Fruit fly (Drosophila melanogaster): ENCODE data around the gene IFT57.

Gene IFT57

dm6 chr2L:3538564-3539411 is 8.2 kb downstream of the IFT57 start, which contains the start of gene drm (continued):
- 0 out of 3 replicates have a peak, but pooled peaks have one; percentile 32 for TF ChIP-seq HLH4C (GFP tag; IDR thresholded peaks at IDR 0.05; ENCODE audit: partially characterized antibody)
- TF ChIP-seq CG8944 (GFP tag; optimal IDR thresholded peaks at IDR 0.05): no peak
- TF ChIP-seq CG32772 (GFP tag; IDR thresholded peaks at IDR 0.05): peak; percentile 8; the same call in 1 of the 2 replicates
- TF ChIP-seq sens-2 (GFP tag; IDR thresholded peaks at IDR 0.05): no peak
- TF ChIP-seq jing (GFP tag; optimal IDR thresholded peaks at IDR 0.05): peak; percentile 36
- no peak for TF ChIP-seq nerfin-1 (tag; optimal IDR thresholded peaks at IDR 0.05)
- TF ChIP-seq Deaf1 (tag; optimal IDR thresholded peaks at IDR 0.05): peak; percentile 43
- 0 out of 3 replicates have a peak, but pooled peaks have one; percentile 37 for TF ChIP-seq CG16813 (GFP tag; IDR thresholded peaks at IDR 0.05; ENCODE audit: partially characterized antibody)
- TF ChIP-seq cad (GFP tag; optimal IDR thresholded peaks at IDR 0.05): peak; percentile 34
- TF ChIP-seq psq (GFP tag; optimal IDR thresholded peaks at IDR 0.05): no peak
- TF ChIP-seq ase (GFP tag; IDR thresholded peaks at IDR 0.05): no peak
- TF ChIP-seq ind (GFP tag; optimal IDR thresholded peaks at IDR 0.05): no peak
- TF ChIP-seq trh (GFP tag; optimal IDR thresholded peaks at IDR 0.05): no peak
- no peak for TF ChIP-seq Bdp1 (GFP tag; optimal IDR thresholded peaks at IDR 0.05)
- TF ChIP-seq MBD-R2 (GFP tag; IDR thresholded peaks at IDR 0.05): no peak
- no peak for TF ChIP-seq Xbp1 (GFP tag; optimal IDR thresholded peaks at IDR 0.05)
- TF ChIP-seq vfl (GFP tag; optimal IDR thresholded peaks at IDR 0.05): no peak
- TF ChIP-seq oc (tag; optimal IDR thresholded peaks at IDR 0.05): peak; percentile 67
- TF ChIP-seq sob (GFP tag; IDR thresholded peaks at IDR 0.05): peak; percentile 95
- TF ChIP-seq ara (GFP tag; IDR thresholded peaks at IDR 0.05): no peak
- 0 out of 3 replicates have a peak, but pooled peaks have one; percentile 61 for TF ChIP-seq hb (GFP tag; IDR thresholded peaks at IDR 0.05; ENCODE audit: partially characterized antibody)
- TF ChIP-seq Fer2 (tag; optimal IDR thresholded peaks at IDR 0.05): no peak
- TF ChIP-seq CG17829 (tag; optimal IDR thresholded peaks at IDR 0.05): no peak
- no peak for TF ChIP-seq CG6175 (GFP tag; IDR thresholded peaks at IDR 0.05)
- no peak for TF ChIP-seq sd (tag; optimal IDR thresholded peaks at IDR 0.05)
- no peak for TF ChIP-seq tna (GFP tag; IDR thresholded peaks at IDR 0.05; ENCODE audit: partially characterized antibody)
- no peak for TF ChIP-seq Med (GFP tag)
- TF ChIP-seq Mad (GFP tag; optimal IDR thresholded peaks at IDR 0.05): no peak
- no peak for TF ChIP-seq Sox100B (GFP tag; optimal IDR thresholded peaks at IDR 0.05)
- TF ChIP-seq CoRest (tag; optimal IDR thresholded peaks at IDR 0.05): peak; percentile 14
- TF ChIP-seq CG10431 (GFP tag; optimal IDR thresholded peaks at IDR 0.05): no peak
- no peak for TF ChIP-seq ttk (GFP tag; IDR thresholded peaks at IDR 0.05)
- TF ChIP-seq CG4360 (GFP tag; IDR thresholded peaks at IDR 0.05): peak; percentile 12; the same call in 1 of the 2 replicates
- TF ChIP-seq yki (optimal IDR thresholded peaks at IDR 0.05): peak; percentile 24
- peak; percentile 97 for TF ChIP-seq CG10321 (GFP tag; IDR thresholded peaks at IDR 0.05)
- TF ChIP-seq unpg (GFP tag; optimal IDR thresholded peaks at IDR 0.05): no peak
- no peak for TF ChIP-seq grn (GFP tag; optimal IDR thresholded peaks at IDR 0.05)
- no peak for TF ChIP-seq CG3065 (GFP tag; optimal IDR thresholded peaks at IDR 0.05)
- no peak for TF ChIP-seq CG4707 (GFP tag; optimal IDR thresholded peaks at IDR 0.05)
- peak; percentile 49 for TF ChIP-seq cg (GFP tag; optimal IDR thresholded peaks at IDR 0.05)
- no peak for TF ChIP-seq CG9817 (tag; optimal IDR thresholded peaks at IDR 0.05)
- TF ChIP-seq CG6272 (GFP tag; IDR thresholded peaks at IDR 0.05): no peak
- TF ChIP-seq CG8478 (optimal IDR thresholded peaks at IDR 0.05): peak; percentile 61
- TF ChIP-seq BtbVII (GFP tag; optimal IDR thresholded peaks at IDR 0.05): no peak
- TF ChIP-seq MTF-1 (GFP tag; optimal IDR thresholded peaks at IDR 0.05; ENCODE audit: borderline replicate concordance): no peak
- no peak for TF ChIP-seq ken (GFP tag; IDR thresholded peaks at IDR 0.05)
- no peak for TF ChIP-seq dan (GFP tag; IDR thresholded peaks at IDR 0.05)
- peak; percentile 27 for TF ChIP-seq sens (GFP tag)
- 0 out of 3 replicates have a peak, but pooled peaks have one; percentile 19 for TF ChIP-seq CG34224 (GFP tag; IDR thresholded peaks at IDR 0.05; ENCODE audit: partially characterized antibody)
- TF ChIP-seq Nf-YA (GFP tag; IDR thresholded peaks at IDR 0.05): peak; percentile 65
